Fruit fly (Drosophila melanogaster): Measurements from ENCODE around the gene qjt.
A peak's percentile ranks its signal among the peaks of the same experiment; 100 is the strongest.

qjt gene

DNA sequence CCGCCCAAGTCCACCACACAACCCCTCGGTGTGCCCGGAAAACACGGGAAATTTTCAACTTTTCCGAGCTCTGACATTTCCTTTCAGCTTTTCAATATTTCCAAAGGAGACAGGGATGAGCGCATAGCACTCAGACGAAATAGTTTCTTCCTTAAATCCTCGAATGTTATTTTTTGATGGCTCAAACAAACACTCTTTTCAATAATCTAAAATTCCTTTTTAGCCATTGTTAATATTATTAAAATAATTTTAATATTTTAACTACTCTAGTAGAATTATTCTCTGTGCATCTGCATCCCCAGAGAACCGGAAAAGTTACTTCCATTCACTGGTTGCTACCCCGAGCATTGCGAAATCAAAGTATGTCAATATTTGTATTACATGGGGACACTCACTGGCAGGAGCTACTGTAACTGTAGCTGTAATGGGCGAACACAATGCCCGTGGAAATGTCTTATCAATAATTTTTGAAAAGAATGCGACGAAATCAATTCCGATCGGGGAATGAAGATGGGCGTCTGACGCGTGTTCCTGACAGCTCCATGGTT, 21.1 kb upstream of the qjt start:
- TF ChIP-seq CG9948 (tag; optimal IDR thresholded peaks at IDR 0.05), result no peak
- no peak for TF ChIP-seq Pif1A (GFP tag; optimal IDR thresholded peaks at IDR 0.05)
- TF ChIP-seq CG12605 (GFP tag; IDR thresholded peaks at IDR 0.05), result no peak
- TF ChIP-seq CG13204 (GFP tag; optimal IDR thresholded peaks at IDR 0.05), result no peak
- TF ChIP-seq CG10348 (GFP tag; IDR thresholded peaks at IDR 0.05), result no peak
- peak; percentile 14 for TF ChIP-seq CG8159 (tag; optimal IDR thresholded peaks at IDR 0.05)

DNA sequence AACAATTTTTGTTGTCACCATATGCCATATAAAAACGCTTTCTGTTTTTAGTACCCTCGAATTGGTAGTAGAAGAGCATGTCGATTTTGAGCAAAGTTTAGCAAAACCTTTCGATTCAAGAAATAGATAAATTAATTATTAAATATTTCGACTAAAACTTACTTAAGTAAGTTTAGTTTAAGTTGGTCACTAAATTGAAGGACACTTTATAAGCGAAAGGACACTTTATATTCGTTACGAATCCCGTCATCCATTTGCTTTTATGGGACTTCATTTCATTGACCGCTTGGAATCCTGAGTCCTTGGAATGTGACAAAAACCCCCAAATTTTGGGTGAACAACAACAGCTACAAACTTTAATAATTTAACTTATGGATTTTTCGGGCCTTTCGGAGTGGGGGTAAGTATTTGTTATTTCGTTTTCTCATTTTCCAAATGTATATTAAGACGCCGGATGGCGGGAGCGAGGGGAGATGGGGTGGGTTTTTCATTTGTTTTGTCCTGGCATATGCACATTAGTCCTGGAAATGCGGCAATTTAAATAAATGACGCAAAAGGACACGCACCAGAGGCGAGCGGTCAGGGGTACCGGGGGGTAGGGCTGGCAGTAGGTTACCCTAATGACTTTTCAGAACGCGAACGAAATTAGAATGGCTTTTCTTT, 19.9 kb upstream of the qjt start:
- no peak for TF ChIP-seq Pif1A (GFP tag; optimal IDR thresholded peaks at IDR 0.05)
- no peak for TF ChIP-seq CG10348 (GFP tag; IDR thresholded peaks at IDR 0.05)
- TF ChIP-seq Ets98B (GFP tag; IDR thresholded peaks at IDR 0.05), result no peak
- no peak for TF ChIP-seq fd96Ca (GFP tag; IDR thresholded peaks at IDR 0.05)
- TF ChIP-seq Pif1B (GFP tag; optimal IDR thresholded peaks at IDR 0.05), result no peak

DNA sequence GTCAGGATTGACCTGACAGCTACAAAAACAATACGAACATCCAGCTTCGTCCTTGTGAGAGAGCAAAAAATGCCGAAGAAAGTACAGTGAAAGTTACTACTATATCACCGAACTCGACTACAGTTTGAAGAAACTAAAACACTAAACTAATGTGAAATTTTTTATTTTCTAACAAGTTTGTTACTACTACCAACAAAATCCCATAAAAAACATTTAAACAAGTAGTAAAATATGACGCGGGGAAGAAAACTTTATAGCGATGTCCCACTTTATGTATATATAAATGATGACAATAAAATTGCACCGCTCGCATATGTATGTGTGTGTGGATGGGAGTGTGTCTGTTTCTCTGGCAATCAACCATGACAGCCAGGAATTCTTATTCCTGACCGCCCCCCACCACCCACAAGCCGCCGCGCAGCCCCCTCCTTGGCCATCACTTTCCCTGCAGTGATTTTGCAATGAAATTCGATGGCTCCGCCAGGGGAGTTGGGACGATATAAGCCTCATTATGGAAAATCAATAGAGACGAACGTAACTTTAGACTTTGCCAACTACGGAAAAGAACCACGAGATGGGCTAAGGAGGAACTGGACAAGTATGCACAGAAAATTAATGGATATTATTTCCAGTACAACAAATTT, 17.4 kb upstream of the qjt start:
- TF ChIP-seq Pif1B (GFP tag; optimal IDR thresholded peaks at IDR 0.05), result no peak
- TF ChIP-seq CG32121 (GFP tag; IDR thresholded peaks at IDR 0.05), result no peak
- TF ChIP-seq CG8159 (tag; optimal IDR thresholded peaks at IDR 0.05), result no peak
- no peak for TF ChIP-seq rn (GFP tag; IDR thresholded peaks at IDR 0.05)
- no peak for TF ChIP-seq EcR (GFP tag; optimal IDR thresholded peaks at IDR 0.05)
- TF ChIP-seq Ets98B (GFP tag; IDR thresholded peaks at IDR 0.05), result no peak
- no peak for TF ChIP-seq CG9948 (tag; optimal IDR thresholded peaks at IDR 0.05)
- no peak for TF ChIP-seq gl (tag; optimal IDR thresholded peaks at IDR 0.05)
- TF ChIP-seq Snoo (tag; optimal IDR thresholded peaks at IDR 0.05), result no peak
- TF ChIP-seq Pif1A (GFP tag; optimal IDR thresholded peaks at IDR 0.05), result no peak
- TF ChIP-seq CG15710 (tag; optimal IDR thresholded peaks at IDR 0.05), result no peak
- TF ChIP-seq D1 (tag; optimal IDR thresholded peaks at IDR 0.05), result no peak
- TF ChIP-seq CG14655 (GFP tag; optimal IDR thresholded peaks at IDR 0.05), result no peak

DNA sequence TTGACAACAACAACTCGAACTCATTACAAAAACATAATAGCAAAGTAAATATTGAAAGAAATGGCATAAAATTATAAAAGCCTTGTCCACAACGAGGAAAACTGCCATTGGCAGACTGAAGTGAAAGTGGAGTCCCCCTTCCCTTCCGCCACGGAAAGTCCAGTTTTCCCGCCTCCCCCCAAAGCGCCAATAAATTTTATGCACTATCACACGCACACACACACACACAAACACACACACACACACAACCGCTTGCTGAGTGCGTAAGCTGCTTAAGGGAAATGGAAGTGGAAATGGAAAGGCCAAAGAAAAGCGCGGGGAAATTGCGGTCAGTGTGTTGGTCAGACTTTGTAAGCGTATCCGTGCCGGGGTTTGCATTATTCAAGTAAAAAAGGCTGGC, 16.4 kb upstream of the qjt start:
- TF ChIP-seq CG8159 (tag; optimal IDR thresholded peaks at IDR 0.05) (no peak), CG15710 (tag; optimal IDR thresholded peaks at IDR 0.05) (no peak), CG14655 (GFP tag; optimal IDR thresholded peaks at IDR 0.05) (no peak), Ets98B (GFP tag; IDR thresholded peaks at IDR 0.05) (no peak)

DNA sequence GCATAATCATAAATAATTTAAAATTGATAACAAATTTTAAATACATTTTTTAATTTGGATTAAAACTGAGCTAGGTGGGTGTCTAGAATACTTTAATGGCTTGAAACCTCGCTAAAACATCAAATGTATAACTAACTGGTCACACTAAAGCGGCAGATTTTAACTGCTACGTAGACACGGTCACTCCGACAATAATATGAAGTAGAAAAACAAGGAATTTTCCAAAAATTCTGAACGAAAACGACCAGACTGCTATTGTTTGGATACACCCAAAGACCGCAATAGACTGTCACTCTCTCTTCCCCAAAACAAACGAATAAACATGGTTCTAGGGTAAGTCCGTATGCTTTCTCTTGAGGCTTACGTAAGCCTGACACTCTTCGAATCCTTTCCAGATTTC, 13.1 kb upstream of the qjt start, which contains the start of gene QIL1:
Gene QIL1, plus strand, starts transcription at position 142 of the 400 bp plus-strand sequence.
- TF ChIP-seq Pif1A (GFP tag; optimal IDR thresholded peaks at IDR 0.05), result no peak
- TF ChIP-seq D1 (tag; optimal IDR thresholded peaks at IDR 0.05), result peak; percentile 93

DNA sequence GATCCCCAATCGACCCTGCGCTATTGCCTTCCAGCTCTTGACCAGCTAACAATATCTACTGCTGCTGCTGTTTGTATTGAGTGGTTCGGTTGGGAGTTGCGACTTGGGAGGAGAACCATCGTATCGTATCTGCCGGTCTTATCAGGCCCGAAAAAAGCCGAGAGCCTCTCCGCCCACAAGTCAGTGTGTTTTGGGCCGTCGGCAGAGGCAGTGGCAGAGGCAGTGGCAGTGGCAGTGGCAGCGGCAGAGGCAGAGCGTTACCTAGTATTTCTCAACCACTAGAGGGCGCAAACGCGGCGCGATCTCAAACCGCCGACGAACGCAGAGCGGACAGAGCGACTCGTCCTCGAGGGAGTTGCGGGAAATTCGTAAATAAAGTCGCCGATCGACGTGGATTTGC, 8.8 kb upstream of the qjt start, which contains the start of gene SecCl:
Gene SecCl, plus strand, starts transcription at position 18 of the 400 bp plus-strand sequence.
- TF ChIP-seq EcR (GFP tag; optimal IDR thresholded peaks at IDR 0.05), result no peak
- no peak for TF ChIP-seq CG8301 (tag; optimal IDR thresholded peaks at IDR 0.05)
- no peak for TF ChIP-seq CG15710 (tag; optimal IDR thresholded peaks at IDR 0.05)
- no peak for TF ChIP-seq CG9948 (tag; optimal IDR thresholded peaks at IDR 0.05)

DNA sequence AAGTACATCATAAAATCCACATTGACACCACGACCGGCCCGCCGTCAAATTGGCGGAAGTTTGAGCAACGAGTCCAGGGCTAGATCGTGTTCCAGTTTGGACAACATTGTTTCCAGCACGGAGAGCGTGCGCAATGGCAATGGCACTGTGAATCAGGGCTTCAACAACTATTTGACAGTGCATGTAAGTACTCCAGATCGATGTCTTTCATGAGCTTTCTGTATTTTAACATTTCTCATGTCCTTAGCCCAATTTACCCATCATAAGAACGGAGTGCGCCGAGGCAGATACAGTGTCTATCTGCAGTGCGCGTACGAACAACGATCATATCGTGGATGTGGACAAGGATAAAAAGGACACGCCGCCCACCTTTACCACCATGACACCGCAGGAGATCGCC, 5.0 kb upstream of the qjt start:
- no peak for TF ChIP-seq D1 (tag; optimal IDR thresholded peaks at IDR 0.05)
- no peak for TF ChIP-seq rn (GFP tag; IDR thresholded peaks at IDR 0.05)

DNA sequence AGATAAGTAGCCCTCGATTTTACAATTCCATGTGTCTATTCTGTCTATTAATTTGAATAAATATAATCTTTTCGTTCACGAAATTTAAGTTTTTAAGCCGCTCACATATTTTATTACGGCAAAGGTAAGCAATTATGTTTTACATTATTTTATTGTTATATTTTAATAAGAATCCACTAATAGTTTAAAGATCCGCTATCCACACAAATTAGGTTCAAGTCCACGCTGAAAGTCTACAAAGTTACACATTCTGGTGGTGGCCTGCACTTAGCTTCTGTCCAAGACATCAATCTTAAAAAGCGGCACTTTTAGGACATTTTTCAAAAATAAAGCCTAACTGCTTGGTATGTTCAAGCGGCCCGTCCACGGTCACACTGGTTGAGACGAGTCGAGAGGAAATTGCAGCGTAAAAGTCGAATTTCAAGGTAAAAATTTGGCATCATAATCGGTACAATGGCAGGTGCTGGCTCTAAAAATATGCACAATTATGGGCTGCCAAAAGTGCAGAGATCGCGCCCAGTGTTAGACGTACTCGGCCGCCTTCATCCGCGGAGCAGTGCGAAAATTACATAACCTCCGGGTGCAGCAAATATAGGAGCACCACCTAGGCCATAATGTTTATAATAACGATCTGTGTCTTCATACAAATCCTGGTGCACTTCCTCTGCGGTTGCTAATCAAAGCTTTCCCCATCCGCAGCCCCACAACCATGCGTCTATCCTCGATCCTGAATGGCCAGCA, 4.0 kb upstream of the qjt start, which contains the start of the genes UQCR-Q and CG46525:
Gene UQCR-Q, plus strand, starts transcription at position 51 of the 741 bp plus-strand sequence.
Gene CG46525, plus strand, starts transcription at position 510 of the 741 bp plus-strand sequence.
- TF ChIP-seq D1 (tag; optimal IDR thresholded peaks at IDR 0.05) (peak; percentile 35), CG8301 (tag; optimal IDR thresholded peaks at IDR 0.05) (no peak)
